Worm (Caenorhabditis elegans): ENCODE measurements around the gene gtf-2H3.

The gtf-2H3 gene

DNA sequence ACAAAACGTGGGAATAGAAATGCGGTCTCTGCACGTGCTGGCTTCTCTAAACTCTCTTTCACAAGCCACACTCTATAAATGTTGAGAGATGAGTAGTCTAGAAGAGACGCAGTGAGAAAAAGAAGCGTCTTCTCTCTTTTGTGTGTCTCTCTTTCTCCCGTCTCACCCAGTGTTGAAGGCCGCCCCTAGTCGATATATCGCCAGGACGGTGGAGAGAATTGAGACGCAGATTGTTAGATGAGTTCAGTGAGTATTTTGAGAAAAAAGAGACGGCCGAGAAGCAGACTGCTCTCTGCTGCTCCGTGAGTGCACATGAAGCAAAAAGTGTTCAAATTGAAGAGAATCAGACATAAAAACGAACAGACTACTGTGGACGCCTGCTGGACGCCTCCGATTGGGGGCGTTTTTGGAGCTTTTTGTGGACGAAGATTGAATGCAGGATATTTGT lies 23.4 kb downstream of the gtf-2H3 start:
- TF ChIP-seq nhr-21 (tag; optimal IDR thresholded peaks at IDR 0.05) (peak; percentile 85), sma-9 (GFP tag; optimal IDR thresholded peaks at IDR 0.05) (peak; percentile 94), sma-9 (tag; optimal IDR thresholded peaks at IDR 0.05) (no peak), nhr-11 (tag; optimal IDR thresholded peaks at IDR 0.05) (no peak), egl-27 (tag; optimal IDR thresholded peaks at IDR 0.05) (peak; percentile 94), aly-2 (tag; optimal IDR thresholded peaks at IDR 0.05) (no peak), ceh-16 (tag; optimal IDR thresholded peaks at IDR 0.05) (no peak), blmp-1 (tag; optimal IDR thresholded peaks at IDR 0.05; ENCODE audit: insufficient read depth) (peak; percentile 20), ztf-4 (tag; optimal IDR thresholded peaks at IDR 0.05) (peak; percentile 86), nhr-6 (tag; optimal IDR thresholded peaks at IDR 0.05) (peak; percentile 89), zag-1 (tag; optimal IDR thresholded peaks at IDR 0.05) (peak; percentile 86), mbf-1 (tag; optimal IDR thresholded peaks at IDR 0.05) (no peak), mab-5 (tag; optimal IDR thresholded peaks at IDR 0.05) (peak; percentile 85), gmeb-1 (tag; optimal IDR thresholded peaks at IDR 0.05) (peak; percentile 77), nhr-10 (tag; optimal IDR thresholded peaks at IDR 0.05) (no peak), nhr-129 (tag; optimal IDR thresholded peaks at IDR 0.05) (peak; percentile 91), dmd-4 (tag; optimal IDR thresholded peaks at IDR 0.05) (no peak), alr-1 (tag; optimal IDR thresholded peaks at IDR 0.05) (no peak), lin-13 (GFP tag; optimal IDR thresholded peaks at IDR 0.05) (peak; percentile 83), nhr-23 (tag; optimal IDR thresholded peaks at IDR 0.05) (no peak), skn-1 (tag; optimal IDR thresholded peaks at IDR 0.05) (no peak), nhr-237 (tag; optimal IDR thresholded peaks at IDR 0.05) (peak; percentile 60), mdl-1 (tag; optimal IDR thresholded peaks at IDR 0.05) (peak; percentile 96 to 97), R02D3.7 (tag; optimal IDR thresholded peaks at IDR 0.05) (peak; percentile 18), snpc-4 (tag; optimal IDR thresholded peaks at IDR 0.05) (peak; percentile 54), fos-1 (tag; optimal IDR thresholded peaks at IDR 0.05) (peak; percentile 80), elt-3 (tag; optimal IDR thresholded peaks at IDR 0.05) (no peak), ztf-1 (GFP tag; conservative IDR thresholded peaks at IDR 0.05) (no peak), lin-11 (tag; optimal IDR thresholded peaks at IDR 0.05) (peak; percentile 84), unc-55 (GFP tag; optimal IDR thresholded peaks at IDR 0.05) (peak; percentile 92), ztf-11 (tag; optimal IDR thresholded peaks at IDR 0.05) (no peak), peb-1 (tag; optimal IDR thresholded peaks at IDR 0.05) (no peak), unc-62 (GFP tag; optimal IDR thresholded peaks at IDR 0.05) (peak; percentile 80), sma-3 (GFP tag; optimal IDR thresholded peaks at IDR 0.05) (peak; percentile 77), ceh-82 (tag; optimal IDR thresholded peaks at IDR 0.05) (peak; percentile 45), F13H6.1 (tag; optimal IDR thresholded peaks at IDR 0.05) (peak; percentile 97), lin-39 (tag; optimal IDR thresholded peaks at IDR 0.05) (no peak), ZK546.5 (tag; optimal IDR thresholded peaks at IDR 0.05) (peak; percentile 42), unc-39 (tag; optimal IDR thresholded peaks at IDR 0.05) (no peak), nhr-25 (tag; optimal IDR thresholded peaks at IDR 0.05) (peak; percentile 77), nhr-12 (tag; optimal IDR thresholded peaks at IDR 0.05) (no peak), C34F6.9 (tag; optimal IDR thresholded peaks at IDR 0.05) (peak; percentile 97), lsy-2 (tag; optimal IDR thresholded peaks at IDR 0.05) (peak; percentile 81 to 94), Y55F3AM.14 (GFP tag; optimal IDR thresholded peaks at IDR 0.05) (peak; percentile 22), ama-1 (optimal IDR thresholded peaks at IDR 0.05) (no peak), sem-4 (tag; optimal IDR thresholded peaks at IDR 0.05) (peak; percentile 85), crh-2 (tag; optimal IDR thresholded peaks at IDR 0.05) (peak; percentile 90), nhr-77 (tag; optimal IDR thresholded peaks at IDR 0.05) (peak; percentile 59), elt-1 (tag; optimal IDR thresholded peaks at IDR 0.05) (no peak)
